Worm (Caenorhabditis elegans) whole organism, L3 larva: ENCODE measurements around the gene F14H12.17.

Source experiments
- nhr-76 ChIP-seq: fragments of 150-350 bp; sonication (generic microtip); optimal IDR thresholded peaks from 5 replicates; lab custom pipeline; 2014; ENCODE audit warnings: missing biosample characterization, missing genetic modification characterization
- ztf-11 ChIP-seq: fragments of 150-350 bp; optimal IDR thresholded peaks from 2 replicates; lab custom pipeline; 2014; ENCODE audit warnings: missing biosample characterization, missing genetic modification characterization

DNA sequence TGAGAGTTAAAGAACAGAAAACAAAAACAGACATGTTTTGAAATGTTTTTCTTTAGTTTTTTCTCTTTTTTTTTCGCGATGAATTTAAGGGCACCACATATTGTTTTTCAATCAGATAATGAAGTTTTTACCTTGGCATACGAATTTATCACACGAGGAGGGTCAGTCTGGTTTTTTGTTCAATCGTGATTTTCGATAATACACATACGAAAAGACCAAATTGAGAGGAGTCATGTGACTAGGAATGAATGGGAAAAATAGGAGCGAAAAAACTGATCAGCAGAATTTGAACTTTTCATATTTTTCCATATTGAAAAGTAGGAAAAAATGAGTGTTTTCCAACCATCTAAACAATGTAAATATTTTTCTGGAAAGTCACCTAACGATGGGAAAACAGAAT is 23.4 kb upstream of the F14H12.17 start:
- TF ChIP-seq ztf-11 (tag; lab: Kevin White, UChicago): no peak
- TF ChIP-seq nhr-76 (tag; lab: Kevin White, UChicago): no peak
